Fruit fly (Drosophila melanogaster) whole organism, embryonic: ENCODE measurements around the gene CG4820.

Experiments
- BEAF-32 ChIP-seq: fragments of 200-800 bp; sonication (Bioruptor generic); optimal IDR thresholded peaks from 3 replicates; lab custom pipeline; 2017; ENCODE audit warnings: missing biosample characterization, missing genetic modification characterization, mild to moderate bottlenecking, moderate library complexity, missing genetic modification reagents
- C15 ChIP-seq: fragments of 200-800 bp; sonication (Bioruptor generic); IDR thresholded peaks from 3 replicates; pipeline ENCODE4 v1.3.6; 2022; ENCODE audit warnings: missing biosample characterization, missing genetic modification characterization
- CG10274 ChIP-seq: fragments of 200-800 bp; sonication (Bioruptor generic); optimal IDR thresholded peaks from 3 replicates; lab custom pipeline; 2017; ENCODE audit warnings: missing biosample characterization, mild to moderate bottlenecking, missing genetic modification characterization
- CG11723 ChIP-seq: fragments of 200-800 bp; sonication (Bioruptor generic); optimal IDR thresholded peaks from 2 replicates; lab custom pipeline; 2017; ENCODE audit warnings: missing biosample characterization, mild to moderate bottlenecking, missing genetic modification characterization
- CG12155 ChIP-seq: fragments of 200-800 bp; sonication (Bioruptor generic); optimal IDR thresholded peaks from 3 replicates; lab custom pipeline; 2016; ENCODE audit warnings: missing biosample characterization, missing genetic modification characterization
- CG12659 ChIP-seq: fragments of 200-800 bp; sonication (Bioruptor generic); optimal IDR thresholded peaks from 3 replicates; lab custom pipeline; 2017; ENCODE audit warnings: mild to moderate bottlenecking, missing biosample characterization, missing genetic modification reagents, missing genetic modification characterization
- CG13296 ChIP-seq: fragments of 200-800 bp; sonication (Bioruptor generic); optimal IDR thresholded peaks from 3 replicates; lab custom pipeline; 2018; ENCODE audit warnings: missing biosample characterization, mild to moderate bottlenecking, missing genetic modification characterization
- CG13424 ChIP-seq: fragments of 200-800 bp; sonication (Bioruptor generic); optimal IDR thresholded peaks from 2 replicates; lab custom pipeline; 2019; ENCODE audit warnings: missing biosample characterization, mild to moderate bottlenecking, missing genetic modification characterization, moderate library complexity
- CG14050 ChIP-seq: fragments of 200-800 bp; sonication (Bioruptor generic); IDR thresholded peaks from 3 replicates; pipeline ENCODE4 v1.3.6; 2022; ENCODE audit warnings: missing biosample characterization, missing genetic modification characterization
- CG14441 ChIP-seq: fragments of 200-800 bp; sonication (Bioruptor generic); IDR thresholded peaks from 2 replicates; pipeline ENCODE4 v1.3.6; 2022; ENCODE audit warnings: missing biosample characterization, missing genetic modification characterization
- CG16863 ChIP-seq: fragments of 200-800 bp; sonication (Bioruptor generic); optimal IDR thresholded peaks from 3 replicates; lab custom pipeline; 2016; ENCODE audit warnings: missing biosample characterization, missing genetic modification characterization
- CG17568 ChIP-seq: fragments of 200-800 bp; sonication (Bioruptor generic); optimal IDR thresholded peaks from 2 replicates; lab custom pipeline; 2018; ENCODE audit warnings: missing biosample characterization, mild to moderate bottlenecking, missing genetic modification characterization, moderate library complexity
- CG18619 ChIP-seq: fragments of 200-800 bp; sonication (Bioruptor generic); optimal IDR thresholded peaks from 3 replicates; lab custom pipeline; 2017; ENCODE audit warnings: missing biosample characterization, mild to moderate bottlenecking, missing genetic modification characterization
- CG2120 ChIP-seq: fragments of 200-800 bp; sonication (Bioruptor generic); optimal IDR thresholded peaks from 3 replicates; lab custom pipeline; 2016; ENCODE audit warnings: missing biosample characterization, missing genetic modification characterization
- CG33213 ChIP-seq: fragments of 200-800 bp; sonication (Bioruptor generic); optimal IDR thresholded peaks from 3 replicates; lab custom pipeline; 2016; ENCODE audit warnings: missing biosample characterization, missing genetic modification characterization
- CG34376 ChIP-seq: fragments of 200-800 bp; sonication (Bioruptor generic); optimal IDR thresholded peaks from 2 replicates; lab custom pipeline; 2018; ENCODE audit warnings: missing biosample characterization, mild to moderate bottlenecking, missing genetic modification characterization
- CG8290 ChIP-seq, 3 experiments: fragments of 200-800 bp; sonication (Bioruptor generic); optimal IDR thresholded peaks; 2 replicates each; lab custom pipeline; 2016 to 2019; ENCODE audit warnings: missing biosample characterization in 3 of 3, missing genetic modification characterization in 3 of 3, mild to moderate bottlenecking in 2 of 3, moderate library complexity in 1 of 3
- CG8924 ChIP-seq: fragments of 200-800 bp; optimal IDR thresholded peaks from 3 replicates; lab custom pipeline; 2019; ENCODE audit warnings: missing biosample characterization, mild to moderate bottlenecking, missing genetic modification characterization, moderate library complexity
- CHES-1-like ChIP-seq: fragments of 200-800 bp; sonication (Bioruptor generic); optimal IDR thresholded peaks from 2 replicates; lab custom pipeline; 2016; ENCODE audit warnings: missing biosample characterization, missing genetic modification characterization
- Dp ChIP-seq: fragments of 200-800 bp; sonication (Bioruptor generic); optimal IDR thresholded peaks from 2 replicates; lab custom pipeline; 2018; ENCODE audit warnings: missing biosample characterization, mild to moderate bottlenecking, missing genetic modification characterization, moderate library complexity
- Hmr ChIP-seq: fragments of 200-800 bp; sonication (Bioruptor generic); optimal IDR thresholded peaks from 3 replicates; lab custom pipeline; 2017; ENCODE audit warnings: mild to moderate bottlenecking, missing biosample characterization, missing genetic modification reagents, missing genetic modification characterization
- MTF-1 ChIP-seq: fragments of 200-800 bp; sonication (Bioruptor generic); optimal IDR thresholded peaks from 2 replicates; lab custom pipeline; 2018; ENCODE audit warnings: missing biosample characterization, mild to moderate bottlenecking, missing genetic modification characterization, borderline replicate concordance
- Pdp1 ChIP-seq, 2 experiments: fragments of 200-800 bp; sonication (Bioruptor generic); optimal IDR thresholded peaks; 3 replicates each; lab custom pipeline; 2016; ENCODE audit warnings: missing biosample characterization in 2 of 2, missing genetic modification characterization in 2 of 2, mild to moderate bottlenecking in 1 of 2, moderate library complexity in 1 of 2
- Ravus ChIP-seq: fragments of 200-800 bp; sonication (Bioruptor generic); IDR thresholded peaks from 2 replicates; pipeline ENCODE4 v1.3.6; 2022; ENCODE audit warnings: missing biosample characterization, missing genetic modification characterization
- Sin3A ChIP-seq: fragments of >200 bp; optimal IDR thresholded peaks from 2 replicates; lab custom pipeline; 2018
- Sry-δ ChIP-seq: fragments of 200-800 bp; sonication (Bioruptor generic); optimal IDR thresholded peaks from 2 replicates; lab custom pipeline; 2016; ENCODE audit warnings: missing biosample characterization, missing genetic modification characterization
- Trl ChIP-seq, 3 experiments: fragments of >200 bp in 2 of 3; fragments of 200-800 bp in 1 of 3; sonication (Bioruptor generic) in 1 of 3; optimal IDR thresholded peaks; 2 replicates in 1 of 3; 3 replicates in 2 of 3; lab custom pipeline; 2016 to 2017; ENCODE audit warnings: missing biosample characterization in 1 of 3, missing genetic modification characterization in 1 of 3
- ato ChIP-seq: fragments of 200-800 bp; sonication (Bioruptor generic); IDR thresholded peaks from 2 replicates; pipeline ENCODE4 v1.3.6; 2022; ENCODE audit warnings: missing biosample characterization, missing genetic modification characterization; ENCODE audit not compliant: partially characterized antibody
- cas ChIP-seq: fragments of 200-800 bp; sonication (Bioruptor generic); IDR thresholded peaks from 2 replicates; pipeline ENCODE4 v1.3.6; 2022; ENCODE audit warnings: missing biosample characterization, missing genetic modification characterization
- cato ChIP-seq: fragments of 200-800 bp; sonication (Bioruptor generic); optimal IDR thresholded peaks from 2 replicates; lab custom pipeline; 2016; ENCODE audit warnings: missing biosample characterization, missing genetic modification characterization, borderline replicate concordance
- ci ChIP-seq: fragments of 200-800 bp; sonication (Bioruptor generic); IDR thresholded peaks from 3 replicates; pipeline ENCODE4 v1.3.6; 2022; ENCODE audit warnings: missing biosample characterization, missing genetic modification characterization
- fd96Cb ChIP-seq: fragments of 200-800 bp; sonication (Bioruptor generic); optimal IDR thresholded peaks from 2 replicates; lab custom pipeline; 2018; ENCODE audit warnings: missing biosample characterization, mild to moderate bottlenecking, missing genetic modification characterization, moderate library complexity
- hkb ChIP-seq, 2 experiments: fragments of 200-800 bp in 1 of 2; fragments of >200 bp in 1 of 2; sonication (Bioruptor generic) in 1 of 2; IDR thresholded peaks in 1 of 2; optimal IDR thresholded peaks in 1 of 2; 2 replicates each; pipeline versions ENCODE4 v1.3.6 to Lab custom; 2017 to 2022; ENCODE audit warnings: missing biosample characterization in 1 of 2, missing genetic modification characterization in 1 of 2
- inv ChIP-seq: fragments of 200-800 bp; sonication (Bioruptor generic); IDR thresholded peaks from 2 replicates; pipeline ENCODE4 v1.3.6; 2022; ENCODE audit warnings: missing biosample characterization, missing genetic modification characterization; ENCODE audit not compliant: partially characterized antibody
- knrl ChIP-seq: fragments of 200-800 bp; sonication (Bioruptor generic); IDR thresholded peaks from 3 replicates; pipeline ENCODE4 v1.3.6; 2022; ENCODE audit warnings: missing biosample characterization, missing genetic modification characterization; ENCODE audit not compliant: partially characterized antibody
- lmd ChIP-seq: fragments of 200-800 bp; sonication (Bioruptor generic); IDR thresholded peaks from 2 replicates; pipeline ENCODE4 v1.3.6; 2022; ENCODE audit warnings: missing biosample characterization, missing genetic modification characterization
- mam ChIP-seq: fragments of 200-800 bp; sonication (Bioruptor generic); optimal IDR thresholded peaks from 3 replicates; lab custom pipeline; 2016; ENCODE audit warnings: missing biosample characterization, missing genetic modification characterization
- nom ChIP-seq: fragments of 200-800 bp; sonication (Bioruptor generic); optimal IDR thresholded peaks from 2 replicates; lab custom pipeline; 2017; ENCODE audit warnings: missing biosample characterization, missing genetic modification characterization, mild to moderate bottlenecking, moderate library complexity, missing genetic modification reagents
- pnt ChIP-seq: fragments of 200-800 bp; sonication (Bioruptor generic); optimal IDR thresholded peaks from 3 replicates; lab custom pipeline; 2016; ENCODE audit warnings: missing biosample characterization, missing genetic modification characterization
- pzg ChIP-seq: fragments of 200-800 bp; sonication (Bioruptor generic); optimal IDR thresholded peaks from 3 replicates; lab custom pipeline; 2018; ENCODE audit warnings: missing biosample characterization, mild to moderate bottlenecking, missing genetic modification characterization, moderate library complexity
- row ChIP-seq: fragments of 200-800 bp; sonication (Bioruptor generic); IDR thresholded peaks from 3 replicates; pipeline ENCODE4 v1.3.6; 2022; ENCODE audit warnings: missing biosample characterization, missing genetic modification characterization
- sens ChIP-seq: fragments of 200-800 bp; sonication (Bioruptor generic); peaks from one replicate; lab custom pipeline; 2016; ENCODE audit warnings: missing biosample characterization, missing genetic modification characterization
- slbo ChIP-seq: fragments of 200-800 bp; sonication (Bioruptor generic); IDR thresholded peaks from 2 replicates; pipeline ENCODE4 v1.3.6; 2022; ENCODE audit warnings: missing biosample characterization, missing genetic modification characterization
- ssp ChIP-seq: fragments of 200-800 bp; sonication (Bioruptor generic); IDR thresholded peaks from 2 replicates; pipeline ENCODE4 v1.3.6; 2022; ENCODE audit warnings: missing biosample characterization, missing genetic modification characterization
- tap ChIP-seq: fragments of 200-800 bp; optimal IDR thresholded peaks from 3 replicates; lab custom pipeline; 2019; ENCODE audit warnings: missing biosample characterization, mild to moderate bottlenecking, missing genetic modification characterization, moderate library complexity
- tx ChIP-seq: fragments of 200-800 bp; sonication (Bioruptor generic); optimal IDR thresholded peaks from 2 replicates; lab custom pipeline; 2016; ENCODE audit warnings: missing biosample characterization, missing genetic modification characterization
- wor ChIP-seq: fragments of 200-800 bp; sonication (Bioruptor generic); IDR thresholded peaks from 2 replicates; pipeline ENCODE4 v1.3.6; 2022; ENCODE audit warnings: missing biosample characterization, missing genetic modification characterization

CG4820 gene

dm6 chr3R:11214449-11214950, 1.8 kb upstream of the CG4820 start, which contains the start of gene ZnT86D (continued):
- TF ChIP-seq cato (GFP tag; lab: Kevin White, UChicago) = no peak
- TF ChIP-seq CG14441 (GFP tag; lab: Robert Waterston, UW) = 0 out of 2 replicates have a peak, but pooled peaks have one; percentile 23
- peak; percentile 48 to 49 for TF ChIP-seq Pdp1 (GFP tag; optimal IDR thresholded peaks at IDR 0.05; lab: Kevin White, UChicago)
- no peak for TF ChIP-seq CG14050 (GFP tag; lab: Robert Waterston, UW)
- TF ChIP-seq CG12155 (GFP tag; lab: Kevin White, UChicago) = peak; percentile 58
- TF ChIP-seq fd96Cb (tag; lab: Kevin White, UChicago) = peak; percentile 37

- TF ChIP-seq sens (GFP tag; lab: Kevin White, UChicago) = peak; percentile 83
- TF ChIP-seq Trl (optimal IDR thresholded peaks at IDR 0.05; lab: Kevin White, UChicago) = no peak
- no peak for TF ChIP-seq Trl (GFP tag; optimal IDR thresholded peaks at IDR 0.05; lab: Kevin White, UChicago)
- no peak for TF ChIP-seq CG18619 (GFP tag; lab: Kevin White, UChicago)
- no peak for TF ChIP-seq pnt (GFP tag; lab: Kevin White, UChicago)
- no peak for TF ChIP-seq lmd
- TF ChIP-seq CG16863 (GFP tag; lab: Kevin White, UChicago) = no peak
- TF ChIP-seq pzg = peak; percentile 76
- TF ChIP-seq CG33213 (GFP tag; lab: Kevin White, UChicago) = peak; percentile 9
- no peak for TF ChIP-seq CG10274
- TF ChIP-seq tx (GFP tag; lab: Kevin White, UChicago) = no peak
- TF ChIP-seq nom (GFP tag; lab: Kevin White, UChicago) = peak; percentile 3
- peak; percentile 31 for TF ChIP-seq BEAF-32 (GFP tag; lab: Kevin White, UChicago)
- TF ChIP-seq CG11723 (GFP tag; lab: Kevin White, UChicago) = no peak
- TF ChIP-seq wor = no peak
- TF ChIP-seq ato (GFP tag; lab: Robert Waterston, UW) = no peak
- no peak; the same call in 1 of the 2 replicates for TF ChIP-seq slbo (GFP tag; lab: Robert Waterston, UW)
- TF ChIP-seq CG17568 (GFP tag; lab: Kevin White, UChicago) = no peak
- 0 out of 3 replicates have a peak, but pooled peaks have one; percentile 7 for TF ChIP-seq knrl (GFP tag; lab: Robert Waterston, UW)
- TF ChIP-seq CG8924 (tag; lab: Kevin White, UChicago) = peak; percentile 21
- no peak for TF ChIP-seq Ravus
- TF ChIP-seq ssp (GFP tag; lab: Robert Waterston, UW) = peak; percentile 79
- TF ChIP-seq CG34376 (GFP tag; lab: Kevin White, UChicago) = peak; percentile 49
- peak; percentile 15 for TF ChIP-seq CG13296 (GFP tag; lab: Kevin White, UChicago)
- TF ChIP-seq ci (GFP tag; lab: Robert Waterston, UW) = peak; percentile 66; the same call in 1 of the 3 replicates
- peak; percentile 55 for TF ChIP-seq CG12659 (GFP tag; lab: Kevin White, UChicago)
- TF ChIP-seq MTF-1 = peak; percentile 5
- peak; percentile 92 for TF ChIP-seq row
- TF ChIP-seq Dp (GFP tag; lab: Kevin White, UChicago) = peak; percentile 69
- TF ChIP-seq CG2120 (GFP tag; lab: Kevin White, UChicago) = peak; percentile 20
- no peak for TF ChIP-seq C15
- TF ChIP-seq CHES-1-like (GFP tag; lab: Kevin White, UChicago) = peak; percentile 13
- TF ChIP-seq Sin3A (lab: Kevin White, UChicago) = peak; percentile 42
- TF ChIP-seq hkb (optimal IDR thresholded peaks at IDR 0.05; lab: Kevin White, UChicago) = no peak
- TF ChIP-seq hkb (GFP tag; IDR thresholded peaks at IDR 0.05; lab: Robert Waterston, UW) = no peak
- no peak for TF ChIP-seq cas (GFP tag; lab: Robert Waterston, UW)
- 0 out of 2 replicates have a peak, but pooled peaks have one; percentile 28 for TF ChIP-seq inv (GFP tag; lab: Robert Waterston, UW)
- peak; percentile 22 for TF ChIP-seq CG13424 (tag; lab: Kevin White, UChicago)
- TF ChIP-seq tap (tag; lab: Kevin White, UChicago) = no peak
- TF ChIP-seq mam (GFP tag; lab: Kevin White, UChicago) = no peak
- no peak for TF ChIP-seq CG8290 (GFP tag; optimal IDR thresholded peaks at IDR 0.05; lab: Kevin White, UChicago)
- peak in 1 of 2 experiments; percentile 47 for TF ChIP-seq CG8290 (tag; optimal IDR thresholded peaks at IDR 0.05; lab: Kevin White, UChicago)
- TF ChIP-seq Hmr = peak; percentile 31
- peak; percentile 31 for TF ChIP-seq Sry-δ (GFP tag; lab: Kevin White, UChicago)
These were observed 3.5 kb downstream of the CG4820 start, which contains the start of gene CG6689 for dm6 chr3R:11219883-11220282. TSS of gene CG6689 (minus strand) at chr3R:11220064.
